Worm (Caenorhabditis elegans) whole organism, L4 larva: ENCODE measurements around the gene F22B5.5.

Source experiments
- egl-27 ChIP-seq: sonication (generic microtip); optimal IDR thresholded peaks from 3 replicates; lab custom pipeline; 2017; ENCODE audit warnings: missing biosample characterization, missing genetic modification reagents, missing genetic modification characterization
- fkh-10 ChIP-seq: fragments of 150-350 bp; optimal IDR thresholded peaks from 2 replicates; lab custom pipeline; 2014; ENCODE audit warnings: missing biosample characterization, missing genetic modification reagents, missing genetic modification characterization
- hlh-11 ChIP-seq: fragments of 200-800 bp; sonication (Bioruptor generic); optimal IDR thresholded peaks from 2 replicates; lab custom pipeline; 2018; ENCODE audit warnings: mild to moderate bottlenecking, missing genetic modification characterization, missing compliant biosample characterization

ce11 chrII:8466874-8467273, 12.5 kb upstream of the F22B5.5 start, which contains the start of gene F22B5.10:
- TF ChIP-seq fkh-10 (GFP tag; lab: Kevin White, UChicago) (no peak), egl-27 (tag; lab: Kevin White, UChicago) (no peak), hlh-11 (tag; lab: Kevin White, UChicago) (no peak)
